Worm (Caenorhabditis elegans): ENCODE results near the gene F56D5.9.

Gene F56D5.9

DNA sequence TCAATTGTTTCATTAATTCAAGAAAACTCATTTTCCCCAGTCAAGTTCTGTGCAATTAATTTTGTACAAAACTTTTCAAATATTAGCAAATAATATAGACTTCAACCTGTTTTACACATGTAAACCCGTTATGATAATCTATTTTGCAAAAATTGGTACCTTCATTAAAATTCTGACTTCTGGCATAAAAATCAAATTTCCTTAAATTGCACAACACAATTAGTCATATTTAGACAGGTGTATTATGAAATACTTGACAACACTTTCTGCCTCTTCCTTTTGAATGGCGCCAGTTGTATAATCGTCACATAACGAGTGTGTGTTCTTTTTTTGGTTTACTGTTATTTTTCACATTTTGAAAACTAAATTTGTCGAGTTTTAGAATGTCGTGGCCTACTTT lies 51.2 kb downstream of the F56D5.9 start, which contains the start of gene fbxc-58 (continued):
- TF ChIP-seq T20F7.1 (GFP tag; optimal IDR thresholded peaks at IDR 0.05) (peak; percentile 4), aly-2 (tag; optimal IDR thresholded peaks at IDR 0.05) (no peak), unc-39 (tag; optimal IDR thresholded peaks at IDR 0.05) (no peak), Y75B8A.6 (GFP tag; IDR thresholded peaks at IDR 0.05) (no peak), hif-1 (tag; optimal IDR thresholded peaks at IDR 0.05) (no peak), Y105C5A.15 (GFP tag; IDR thresholded peaks at IDR 0.05) (no peak), daf-12 (tag; optimal IDR thresholded peaks at IDR 0.05) (no peak), duxl-1 (tag; optimal IDR thresholded peaks at IDR 0.05; ENCODE audit: poor library complexity) (no peak), snpc-4 (tag; optimal IDR thresholded peaks at IDR 0.05) (no peak), arid-1 (GFP tag; conservative IDR thresholded peaks at IDR 0.05) (no peak), cey-2 (tag; optimal IDR thresholded peaks at IDR 0.05; ENCODE audit: borderline replicate concordance, insufficient read depth) (no peak), pha-4 (GFP tag; IDR thresholded peaks at IDR 0.05) (no peak), pha-4 (tag; optimal IDR thresholded peaks at IDR 0.05) (no peak), nhr-41 (GFP tag; IDR thresholded peaks at IDR 0.05) (no peak), daf-16 (GFP tag; optimal IDR thresholded peaks at IDR 0.05) (no peak), daf-16 (tag; optimal IDR thresholded peaks at IDR 0.05) (peak; percentile 44), mep-1 (tag; optimal IDR thresholded peaks at IDR 0.05) (no peak), lin-13 (GFP tag; optimal IDR thresholded peaks at IDR 0.05) (no peak), F10B5.3 (tag; optimal IDR thresholded peaks at IDR 0.05) (no peak), lin-38 (GFP tag; IDR thresholded peaks at IDR 0.05) (no peak)

All from whole organism, L4 larva.